Worm (Caenorhabditis elegans): ENCODE data around the gene gst-32.

ce11 chrII:15169811-15170282 lies 8.5 kb downstream of the gst-32 start, which contains the start of gene gst-29:
- no peak for TF ChIP-seq tbx-2 (tag; optimal IDR thresholded peaks at IDR 0.05)
- no peak for TF ChIP-seq fax-1 (tag; optimal IDR thresholded peaks at IDR 0.05)
- TF ChIP-seq hlh-8 (tag; optimal IDR thresholded peaks at IDR 0.05) = no peak
- TF ChIP-seq ceh-9 (tag; optimal IDR thresholded peaks at IDR 0.05) = no peak
- no peak for TF ChIP-seq fkh-10 (GFP tag; optimal IDR thresholded peaks at IDR 0.05)
- TF ChIP-seq pqm-1 (tag; optimal IDR thresholded peaks at IDR 0.05) = no peak
- no peak for TF ChIP-seq ceh-24 (tag; optimal IDR thresholded peaks at IDR 0.05)
- no peak for TF ChIP-seq ama-1 (optimal IDR thresholded peaks at IDR 0.05)
- no peak for TF ChIP-seq unc-55 (GFP tag; optimal IDR thresholded peaks at IDR 0.05)
- no peak for TF ChIP-seq ceh-22 (tag; optimal IDR thresholded peaks at IDR 0.05)
- no peak for TF ChIP-seq ceh-2 (tag; optimal IDR thresholded peaks at IDR 0.05)
- TF ChIP-seq ceh-19 (GFP tag; optimal IDR thresholded peaks at IDR 0.05) = no peak

Measured in whole organism, late embryonic.